Worm (Caenorhabditis elegans) whole organism, L1 larva: Measurements from ENCODE around the gene Y38C1AA.1.

Experiments used
- elt-3 ChIP-seq, 6 experiments: fragments of 150-350 bp in 1 of 6; sonication (generic microtip); optimal IDR thresholded peaks; 2 replicates each; lab custom pipeline; 2017 to 2018; ENCODE audit warnings: missing biosample characterization in 6 of 6, missing genetic modification characterization in 6 of 6, inconsistent platforms in 1 of 6
- nhr-28 ChIP-seq: fragments of 150-350 bp; optimal IDR thresholded peaks from 2 replicates; lab custom pipeline; 2014; ENCODE audit warnings: missing biosample characterization, missing genetic modification characterization
- ztf-11 ChIP-seq, 2 experiments: sonication (generic microtip); optimal IDR thresholded peaks; 2 replicates each; lab custom pipeline; 2016 to 2017; ENCODE audit warnings: missing genetic modification characterization in 2 of 2, missing biosample characterization in 1 of 2, missing compliant biosample characterization in 1 of 2

DNA sequence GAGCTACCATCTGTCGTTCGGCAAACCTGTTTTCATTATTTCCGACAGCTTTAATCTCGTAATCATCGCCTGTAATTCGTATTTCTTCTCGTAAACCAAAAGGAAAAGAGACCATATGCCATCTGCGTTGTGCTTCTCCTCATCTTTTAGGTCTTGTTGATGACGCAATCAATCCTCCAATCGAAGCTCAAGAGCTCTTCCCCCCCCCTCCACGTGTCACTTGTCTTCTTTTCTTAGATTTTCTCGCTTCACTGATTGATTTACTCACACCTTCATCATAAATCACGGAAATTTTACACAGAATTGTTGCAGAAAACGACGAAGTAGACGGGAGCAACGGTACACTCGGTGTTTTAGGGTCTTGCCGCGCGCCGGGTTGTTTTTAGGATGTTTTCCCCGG, 29.3 kb upstream of the Y38C1AA.1 start, which contains the start of gene tcl-2:
- TF ChIP-seq elt-3 (tag; optimal IDR thresholded peaks at IDR 0.05; lab: Kevin White, UChicago) (no peak), ztf-11 (tag; optimal IDR thresholded peaks at IDR 0.05; lab: Kevin White, UChicago) (no peak), nhr-28 (tag; lab: Kevin White, UChicago) (no peak)
